Worm (Caenorhabditis elegans) whole organism, L3 larva: ENCODE results near the gene K02C4.2.
A peak's percentile ranks its signal among the peaks of the same experiment; 100 is the strongest.

Experiments used
- R02D3.7 ChIP-seq: fragments of 150-350 bp; optimal IDR thresholded peaks from 2 replicates; lab custom pipeline; 2014; ENCODE audit warnings: missing biosample characterization, missing genetic modification characterization
- ZK546.5 ChIP-seq: sonication (generic microtip); optimal IDR thresholded peaks from 2 replicates; lab custom pipeline; 2017; ENCODE audit warnings: missing biosample characterization, missing genetic modification characterization
- aly-2 ChIP-seq: fragments of 150-350 bp; optimal IDR thresholded peaks from 2 replicates; lab custom pipeline; 2014; ENCODE audit warnings: missing biosample characterization, missing genetic modification characterization
- ama-1 ChIP-seq: fragments of 150-350 bp; optimal IDR thresholded peaks from 2 replicates; lab custom pipeline; 2018
- ceh-16 ChIP-seq: sonication (generic microtip); optimal IDR thresholded peaks from 2 replicates; lab custom pipeline; 2017; ENCODE audit warnings: missing biosample characterization, missing genetic modification characterization
- ceh-28 ChIP-seq: fragments of 150-350 bp; optimal IDR thresholded peaks from 2 replicates; lab custom pipeline; 2014; ENCODE audit warnings: missing biosample characterization, missing genetic modification reagents, missing genetic modification characterization
- ceh-82 ChIP-seq: fragments of 150-350 bp; optimal IDR thresholded peaks from 2 replicates; lab custom pipeline; 2014; ENCODE audit warnings: missing biosample characterization, missing genetic modification characterization
- daf-12 ChIP-seq: fragments of 150-350 bp; optimal IDR thresholded peaks from 2 replicates; lab custom pipeline; 2014; ENCODE audit warnings: missing biosample characterization, missing genetic modification reagents, missing genetic modification characterization
- egl-27 ChIP-seq: sonication (generic microtip); optimal IDR thresholded peaks from 4 replicates; lab custom pipeline; 2017; ENCODE audit warnings: missing biosample characterization, missing genetic modification reagents, missing genetic modification characterization
- egl-5 ChIP-seq: fragments of 150-350 bp; optimal IDR thresholded peaks from 2 replicates; lab custom pipeline; 2017; ENCODE audit warnings: missing biosample characterization, missing genetic modification reagents, missing genetic modification characterization, inconsistent platforms
- elt-2 ChIP-seq: sonication (generic microtip); optimal IDR thresholded peaks from 2 replicates; lab custom pipeline; 2016; ENCODE audit warnings: missing genetic modification reagents, mild to moderate bottlenecking, missing genetic modification characterization, missing compliant biosample characterization
- elt-3 ChIP-seq, 3 experiments: fragments of 150-350 bp in 1 of 3; sonication (generic microtip) in 2 of 3; optimal IDR thresholded peaks; 2 replicates in 2 of 3; 4 replicates in 1 of 3; lab custom pipeline; 2014 to 2017; ENCODE audit warnings: missing biosample characterization in 3 of 3, missing genetic modification characterization in 3 of 3
- eor-1 ChIP-seq, 2 experiments: fragments of 150-350 bp; optimal IDR thresholded peaks; 2 replicates each; lab custom pipeline; 2014 to 2018; ENCODE audit warnings: missing biosample characterization in 2 of 2, missing genetic modification characterization in 2 of 2
- fkh-10 ChIP-seq: sonication (generic microtip); optimal IDR thresholded peaks from 2 replicates; lab custom pipeline; 2017; ENCODE audit warnings: missing biosample characterization, missing genetic modification reagents, missing genetic modification characterization
- fkh-2 ChIP-seq: fragments of 150-350 bp; optimal IDR thresholded peaks from 2 replicates; lab custom pipeline; 2014; ENCODE audit warnings: missing biosample characterization, missing genetic modification reagents, missing genetic modification characterization
- hmg-11 ChIP-seq: sonication (generic microtip); optimal IDR thresholded peaks from 2 replicates; lab custom pipeline; 2016; ENCODE audit warnings: missing genetic modification characterization, missing compliant biosample characterization
- jun-1 ChIP-seq: fragments of 150-350 bp; optimal IDR thresholded peaks from 2 replicates; lab custom pipeline; 2014; ENCODE audit warnings: missing biosample characterization, missing genetic modification reagents, missing genetic modification characterization
- lin-15B ChIP-seq: fragments of 150-350 bp; optimal IDR thresholded peaks from 2 replicates; lab custom pipeline; 2014; ENCODE audit warnings: missing biosample characterization, missing genetic modification characterization
- mdl-1 ChIP-seq: fragments of 150-350 bp; optimal IDR thresholded peaks from 2 replicates; lab custom pipeline; 2014; ENCODE audit warnings: missing biosample characterization, missing genetic modification characterization
- mml-1 ChIP-seq: fragments of 150-350 bp; sonication (generic microtip); optimal IDR thresholded peaks from 3 replicates; lab custom pipeline; 2014; ENCODE audit warnings: missing biosample characterization, missing genetic modification characterization
- nfya-1 ChIP-seq: sonication (generic microtip); optimal IDR thresholded peaks from 2 replicates; lab custom pipeline; 2017; ENCODE audit warnings: missing genetic modification characterization, mild to moderate bottlenecking, missing compliant biosample characterization, antibody characterized with exemption, moderate library complexity; ENCODE audit not compliant: insufficient read depth
- nhr-11 ChIP-seq: fragments of 150-350 bp; optimal IDR thresholded peaks from 2 replicates; lab custom pipeline; 2014; ENCODE audit warnings: missing biosample characterization, missing genetic modification characterization
- nhr-23 ChIP-seq: fragments of 150-350 bp; optimal IDR thresholded peaks from 2 replicates; lab custom pipeline; 2014; ENCODE audit warnings: missing biosample characterization, missing genetic modification reagents, missing genetic modification characterization
- nhr-237 ChIP-seq: fragments of 150-350 bp; optimal IDR thresholded peaks from 2 replicates; lab custom pipeline; 2014; ENCODE audit warnings: missing biosample characterization, missing genetic modification characterization
- nhr-25 ChIP-seq: sonication (generic microtip); optimal IDR thresholded peaks from 2 replicates; lab custom pipeline; 2017; ENCODE audit warnings: missing biosample characterization, missing genetic modification characterization
- nhr-28 ChIP-seq: fragments of 150-350 bp; optimal IDR thresholded peaks from 2 replicates; lab custom pipeline; 2014; ENCODE audit warnings: missing biosample characterization, missing genetic modification characterization
- nhr-43 ChIP-seq: sonication (generic microtip); optimal IDR thresholded peaks from 2 replicates; lab custom pipeline; 2016; ENCODE audit warnings: mild to moderate bottlenecking, missing genetic modification characterization, missing compliant biosample characterization; ENCODE audit not compliant: poor library complexity, severe bottlenecking
- nhr-76 ChIP-seq: fragments of 150-350 bp; sonication (generic microtip); optimal IDR thresholded peaks from 5 replicates; lab custom pipeline; 2014; ENCODE audit warnings: missing biosample characterization, missing genetic modification characterization
- pha-4 ChIP-seq: fragments of 150-350 bp; optimal IDR thresholded peaks from 2 replicates; lab custom pipeline; 2014; ENCODE audit warnings: missing biosample characterization, missing genetic modification reagents, missing genetic modification characterization
- pqm-1 ChIP-seq: fragments of 150-350 bp; optimal IDR thresholded peaks from 2 replicates; lab custom pipeline; 2017; ENCODE audit warnings: missing biosample characterization, missing genetic modification characterization, inconsistent platforms
- skn-1 ChIP-seq: fragments of 150-350 bp; optimal IDR thresholded peaks from 2 replicates; lab custom pipeline; 2014; ENCODE audit warnings: missing biosample characterization, missing genetic modification characterization
- snpc-4 ChIP-seq: fragments of 150-350 bp; optimal IDR thresholded peaks from 2 replicates; lab custom pipeline; 2014; ENCODE audit warnings: missing biosample characterization, missing genetic modification characterization
- tbx-2 ChIP-seq: sonication (generic microtip); optimal IDR thresholded peaks from 2 replicates; lab custom pipeline; 2016; ENCODE audit warnings: mild to moderate bottlenecking, missing genetic modification characterization, missing compliant biosample characterization
- unc-39 ChIP-seq: sonication (generic microtip); optimal IDR thresholded peaks from 4 replicates; lab custom pipeline; 2017; ENCODE audit warnings: missing biosample characterization, missing genetic modification characterization
- unc-62 ChIP-seq: fragments of 150-350 bp; sonication (generic microtip); optimal IDR thresholded peaks from 4 replicates; lab custom pipeline; 2014; ENCODE audit warnings: missing biosample characterization, missing genetic modification reagents, missing genetic modification characterization
- ztf-11 ChIP-seq: fragments of 150-350 bp; optimal IDR thresholded peaks from 2 replicates; lab custom pipeline; 2014; ENCODE audit warnings: missing biosample characterization, missing genetic modification characterization
- ztf-4 ChIP-seq: fragments of 150-350 bp; optimal IDR thresholded peaks from 2 replicates; lab custom pipeline; 2014; ENCODE audit warnings: missing biosample characterization, missing genetic modification characterization

The K02C4.2 gene

DNA sequence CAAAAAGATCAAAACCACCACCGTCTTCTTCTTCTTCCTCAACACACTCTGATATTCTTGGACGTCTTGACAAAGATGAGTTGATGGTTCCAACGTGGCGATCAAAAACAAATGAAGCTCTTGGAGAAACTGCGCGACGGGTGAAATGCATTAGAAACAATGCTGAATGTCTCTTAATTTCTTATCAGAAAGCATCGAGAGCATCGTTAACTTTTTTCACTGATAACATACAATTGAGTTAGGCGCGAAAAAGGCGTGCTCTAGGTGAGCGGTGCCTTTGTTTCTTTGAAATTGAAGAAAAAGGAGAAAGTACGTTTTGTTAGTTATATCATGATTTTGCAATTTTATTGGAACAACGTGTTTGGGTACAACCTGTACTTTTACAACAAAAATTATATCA, 2.3 kb upstream of the K02C4.2 start, which contains the start of gene gpcp-2:
Gene gpcp-2 (minus strand): TSS at position 153 of the 400 bp plus-strand sequence.
- TF ChIP-seq ZK546.5 (tag; lab: Kevin White, UChicago) (no peak), elt-2 (tag; lab: Kevin White, UChicago) (peak; percentile 82), pqm-1 (peak; percentile 32), ceh-28 (tag; lab: Kevin White, UChicago) (no peak)

DNA sequence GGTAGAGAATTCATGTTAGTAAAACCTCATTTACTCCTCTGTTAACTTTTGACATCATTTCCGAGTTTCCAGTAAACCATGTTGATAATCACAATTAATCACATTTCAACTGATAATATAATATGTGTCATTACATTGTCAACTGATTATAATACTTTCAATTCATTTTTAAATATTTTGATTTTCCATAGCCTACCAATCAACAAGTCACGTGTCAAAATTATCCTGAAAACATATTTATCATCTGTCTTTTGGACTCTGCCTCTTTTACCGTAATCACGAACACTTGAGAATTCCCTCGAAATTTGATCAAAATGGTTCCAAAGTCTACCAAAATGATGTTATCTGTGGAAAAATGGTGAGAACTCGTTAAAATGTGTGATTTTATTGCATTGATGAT, 1.5 kb upstream of the K02C4.2 start:
- TF ChIP-seq elt-2 (tag; lab: Kevin White, UChicago) (peak; percentile 79), nhr-237 (tag; lab: Kevin White, UChicago) (no peak), pqm-1 (peak; percentile 72)

DNA sequence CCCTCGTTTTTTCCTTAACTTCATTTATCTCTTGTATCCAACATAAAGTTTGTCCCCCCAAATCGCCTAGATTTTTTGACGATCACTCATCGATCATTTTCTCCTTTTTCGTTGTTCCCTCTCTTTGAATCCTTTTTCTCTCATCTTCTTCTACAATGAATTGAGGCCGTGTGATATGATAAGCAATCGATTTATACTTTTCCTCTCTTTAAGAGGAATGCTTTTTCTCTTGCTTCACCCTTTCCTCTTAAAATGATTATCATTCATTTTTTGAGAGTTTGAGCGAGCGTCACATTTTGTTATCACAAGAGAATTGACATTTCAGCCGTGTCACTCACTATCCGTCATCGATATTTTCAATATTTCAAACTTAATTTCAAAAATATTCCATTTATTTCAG, 2.5 kb downstream of the K02C4.2 start, which contains the start of gene K02C4.5:
Gene K02C4.5 (plus strand): TSS at position 395 of the 400 bp plus-strand sequence.
- TF ChIP-seq ztf-11 (no peak), nhr-25 (tag; lab: Kevin White, UChicago) (peak; percentile 11), nhr-28 (tag; lab: Kevin White, UChicago) (no peak), ceh-82 (tag; lab: Kevin White, UChicago) (no peak), ceh-28 (tag; lab: Kevin White, UChicago) (peak; percentile 64), jun-1 (tag; lab: Kevin White, UChicago) (peak; percentile 27), pha-4 (tag; lab: Kevin White, UChicago) (peak; percentile 12), nhr-23 (peak; percentile 67), elt-2 (tag; lab: Kevin White, UChicago) (peak; percentile 83), ama-1 (lab: Kevin White, UChicago) (no peak), pqm-1 (peak; percentile 63), skn-1 (tag; lab: Kevin White, UChicago) (peak; percentile 24)

DNA sequence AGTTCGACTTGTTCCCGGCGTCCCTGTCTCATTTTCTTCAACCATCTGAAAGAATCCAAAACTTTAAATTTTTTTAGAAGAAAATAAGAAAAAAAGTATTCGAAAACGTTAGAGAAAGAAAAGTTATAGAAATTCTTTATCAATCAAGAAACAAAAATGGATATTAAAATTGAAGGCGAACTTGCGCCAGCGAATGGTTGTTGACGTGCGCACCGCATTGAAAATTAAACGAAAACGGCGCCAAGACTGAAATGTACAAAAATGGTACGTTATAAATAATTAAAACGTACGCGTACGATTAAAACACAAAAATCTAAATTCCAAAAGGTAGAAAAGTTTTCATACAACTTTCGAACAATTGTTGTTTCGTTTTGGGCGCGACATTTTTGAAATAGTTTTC, 11.2 kb downstream of the K02C4.2 start, which contains the start of gene K02C4.3:
Gene K02C4.3 (minus strand): TSS at position 51 of the 400 bp plus-strand sequence.
- no peak for TF ChIP-seq egl-5 (tag; lab: Kevin White, UChicago)
- peak; percentile 80 for TF ChIP-seq nhr-23
- peak; percentile 46 for TF ChIP-seq hmg-11
- no peak for TF ChIP-seq nhr-237 (tag; lab: Kevin White, UChicago)
- no peak for TF ChIP-seq ama-1 (lab: Kevin White, UChicago)
- no peak for TF ChIP-seq tbx-2 (tag; lab: Kevin White, UChicago)
- TF ChIP-seq nhr-25 (tag; lab: Kevin White, UChicago), result peak; percentile 56
- TF ChIP-seq aly-2 (tag; lab: Kevin White, UChicago), result no peak
- no peak for TF ChIP-seq mml-1 (tag; lab: Kevin White, UChicago)
- no peak for TF ChIP-seq fkh-10 (GFP tag; lab: Kevin White, UChicago)
- no peak for TF ChIP-seq unc-62 (GFP tag; lab: Kevin White, UChicago)
- no peak for TF ChIP-seq nhr-11 (tag; lab: Kevin White, UChicago)
- peak; percentile 23 for TF ChIP-seq jun-1 (tag; lab: Kevin White, UChicago)
- no peak for TF ChIP-seq mdl-1 (tag; lab: Kevin White, UChicago)
- peak; percentile 86 for TF ChIP-seq pha-4 (tag; lab: Kevin White, UChicago)
- no peak for TF ChIP-seq elt-3 (tag; optimal IDR thresholded peaks at IDR 0.05; lab: Kevin White, UChicago)
- peak; percentile 92 for TF ChIP-seq snpc-4
- peak; percentile 37 for TF ChIP-seq R02D3.7 (tag; lab: Kevin White, UChicago)
- TF ChIP-seq ceh-16, result no peak
- no peak for TF ChIP-seq unc-39 (tag; lab: Kevin White, UChicago)
- peak; percentile 74 for TF ChIP-seq nfya-1
- peak; percentile 43 for TF ChIP-seq elt-2 (tag; lab: Kevin White, UChicago)
- TF ChIP-seq egl-27, result no peak
- no peak for TF ChIP-seq daf-12
- TF ChIP-seq nhr-76 (tag; lab: Kevin White, UChicago), result no peak
- no peak for TF ChIP-seq eor-1 (tag; optimal IDR thresholded peaks at IDR 0.05; lab: Kevin White, UChicago)
- peak; percentile 36 for TF ChIP-seq pqm-1
- TF ChIP-seq lin-15B (tag; lab: Kevin White, UChicago), result peak; percentile 79
- no peak for TF ChIP-seq fkh-2
- TF ChIP-seq ceh-28 (tag; lab: Kevin White, UChicago), result no peak
- peak; percentile 21 for TF ChIP-seq nhr-43 (tag; lab: Kevin White, UChicago)
- no peak for TF ChIP-seq skn-1 (tag; lab: Kevin White, UChicago)
- TF ChIP-seq ztf-4 (tag; lab: Kevin White, UChicago), result no peak
